Fruit fly (Drosophila melanogaster) whole organism, embryonic: ENCODE data around the gene Tsc1.

Experiments
- Bdp1 ChIP-seq: fragments of 200-800 bp; sonication (Bioruptor generic); optimal IDR thresholded peaks from 3 replicates; lab custom pipeline; 2016; ENCODE audit warnings: missing biosample characterization, missing genetic modification characterization
- Blimp-1 ChIP-seq: fragments of 200-800 bp; sonication (Bioruptor generic); optimal IDR thresholded peaks from 3 replicates; lab custom pipeline; 2018; ENCODE audit warnings: missing biosample characterization, missing genetic modification characterization, mild to moderate bottlenecking, moderate library complexity, missing genetic modification reagents
- CG10654 ChIP-seq: fragments of 200-800 bp; sonication (Bioruptor generic); optimal IDR thresholded peaks from 2 replicates; lab custom pipeline; 2016; ENCODE audit warnings: missing biosample characterization, missing genetic modification characterization
- CG12659 ChIP-seq: fragments of 200-800 bp; sonication (Bioruptor generic); optimal IDR thresholded peaks from 3 replicates; lab custom pipeline; 2017; ENCODE audit warnings: mild to moderate bottlenecking, missing biosample characterization, missing genetic modification reagents, missing genetic modification characterization
- CG15601 ChIP-seq: fragments of 200-800 bp; sonication (Bioruptor generic); optimal IDR thresholded peaks from 3 replicates; lab custom pipeline; 2019; ENCODE audit warnings: missing biosample characterization, mild to moderate bottlenecking, missing genetic modification characterization, moderate library complexity
- CG16815 ChIP-seq: fragments of 200-800 bp; sonication (Bioruptor generic); optimal IDR thresholded peaks from 3 replicates; lab custom pipeline; 2017; ENCODE audit warnings: missing biosample characterization, mild to moderate bottlenecking, missing genetic modification characterization
- CG17612 ChIP-seq: fragments of 200-800 bp; sonication (Bioruptor generic); IDR thresholded peaks from 2 replicates; pipeline ENCODE4 v1.3.6; 2022; ENCODE audit warnings: missing biosample characterization, missing genetic modification characterization
- CG17912 ChIP-seq: fragments of 200-800 bp; sonication (Bioruptor generic); optimal IDR thresholded peaks from 2 replicates; lab custom pipeline; 2018; ENCODE audit warnings: missing biosample characterization, mild to moderate bottlenecking, missing genetic modification characterization
- CG18011 ChIP-seq: fragments of 200-800 bp; sonication (Bioruptor generic); optimal IDR thresholded peaks from 2 replicates; lab custom pipeline; 2017; ENCODE audit warnings: missing biosample characterization, missing genetic modification characterization, mild to moderate bottlenecking, moderate library complexity, missing genotype
- CG18599 ChIP-seq: fragments of 200-800 bp; sonication (Bioruptor generic); optimal IDR thresholded peaks from 3 replicates; lab custom pipeline; 2017; ENCODE audit warnings: missing biosample characterization, missing genetic modification characterization, mild to moderate bottlenecking, moderate library complexity, missing genetic modification reagents
- CG33213 ChIP-seq: fragments of 200-800 bp; sonication (Bioruptor generic); optimal IDR thresholded peaks from 3 replicates; lab custom pipeline; 2016; ENCODE audit warnings: missing biosample characterization, missing genetic modification characterization
- CG4424 ChIP-seq: fragments of 200-800 bp; sonication (Bioruptor generic); optimal IDR thresholded peaks from 3 replicates; lab custom pipeline; 2016; ENCODE audit warnings: missing biosample characterization, missing genetic modification characterization
- CG4617 ChIP-seq: fragments of 200-800 bp; sonication (Bioruptor generic); optimal IDR thresholded peaks from 3 replicates; lab custom pipeline; 2016; ENCODE audit warnings: missing biosample characterization, missing genetic modification characterization, borderline replicate concordance
- CG6254 ChIP-seq: fragments of 200-800 bp; sonication (Bioruptor generic); optimal IDR thresholded peaks from 3 replicates; lab custom pipeline; 2017; ENCODE audit warnings: mild to moderate bottlenecking, missing biosample characterization, missing genetic modification reagents, missing genetic modification characterization
- CG6683 ChIP-seq: fragments of 200-800 bp; sonication (Bioruptor generic); optimal IDR thresholded peaks from 2 replicates; lab custom pipeline; 2017; ENCODE audit warnings: missing biosample characterization, mild to moderate bottlenecking, missing genetic modification characterization, missing genetic modification reagents
- CG7556 ChIP-seq: fragments of 200-800 bp; sonication (Bioruptor generic); optimal IDR thresholded peaks from 2 replicates; lab custom pipeline; 2017; ENCODE audit warnings: missing biosample characterization, mild to moderate bottlenecking, missing genetic modification characterization
- D19A ChIP-seq: fragments of 200-800 bp; optimal IDR thresholded peaks from 3 replicates; lab custom pipeline; 2019; ENCODE audit warnings: missing biosample characterization, mild to moderate bottlenecking, missing genetic modification characterization, moderate library complexity
- Dad ChIP-seq: fragments of 200-800 bp; sonication (Bioruptor generic); optimal IDR thresholded peaks from 3 replicates; lab custom pipeline; 2016; ENCODE audit warnings: missing biosample characterization, missing genetic modification characterization
- Dip3 ChIP-seq: fragments of 200-800 bp; sonication (Bioruptor generic); optimal IDR thresholded peaks from 3 replicates; lab custom pipeline; 2016; ENCODE audit warnings: missing biosample characterization, missing genetic modification characterization
- E2f1 ChIP-seq: fragments of 200-800 bp; sonication (Bioruptor generic); IDR thresholded peaks from 2 replicates; pipeline ENCODE4 v1.3.6; 2022; ENCODE audit warnings: missing biosample characterization, missing genetic modification characterization
- Fer3 ChIP-seq: fragments of 200-800 bp; sonication (Bioruptor generic); optimal IDR thresholded peaks from 2 replicates; lab custom pipeline; 2018; ENCODE audit warnings: missing biosample characterization, mild to moderate bottlenecking, missing genetic modification characterization, moderate library complexity
- Hsf ChIP-seq: fragments of 200-800 bp; sonication (Bioruptor generic); optimal IDR thresholded peaks from 3 replicates; lab custom pipeline; 2016; ENCODE audit warnings: missing biosample characterization, missing genetic modification characterization
- MESR4 ChIP-seq: fragments of 200-800 bp; sonication (Bioruptor generic); optimal IDR thresholded peaks from 2 replicates; lab custom pipeline; 2018; ENCODE audit warnings: missing biosample characterization, mild to moderate bottlenecking, missing genetic modification characterization, moderate library complexity
- MTF-1 ChIP-seq: fragments of 200-800 bp; sonication (Bioruptor generic); optimal IDR thresholded peaks from 2 replicates; lab custom pipeline; 2018; ENCODE audit warnings: missing biosample characterization, mild to moderate bottlenecking, missing genetic modification characterization, borderline replicate concordance
- Mes4 ChIP-seq: fragments of 200-800 bp; sonication (Bioruptor generic); optimal IDR thresholded peaks from 2 replicates; lab custom pipeline; 2016; ENCODE audit warnings: missing biosample characterization, missing genetic modification characterization
- Neu2 ChIP-seq: fragments of 200-800 bp; sonication (Bioruptor generic); optimal IDR thresholded peaks from 3 replicates; lab custom pipeline; 2016; ENCODE audit warnings: missing biosample characterization, missing genetic modification characterization, borderline replicate concordance
- NfI ChIP-seq: fragments of 200-800 bp; sonication (Bioruptor generic); optimal IDR thresholded peaks from 3 replicates; lab custom pipeline; 2018; ENCODE audit warnings: missing biosample characterization, mild to moderate bottlenecking, missing genetic modification characterization, moderate library complexity
- Ssrp ChIP-seq: fragments of 200-800 bp; sonication (Bioruptor generic); optimal IDR thresholded peaks from 2 replicates; lab custom pipeline; 2018; ENCODE audit warnings: missing biosample characterization, mild to moderate bottlenecking, missing genetic modification characterization, moderate library complexity
- amos ChIP-seq: fragments of 200-800 bp; sonication (Bioruptor generic); IDR thresholded peaks from 2 replicates; pipeline ENCODE4 v1.3.6; 2022; ENCODE audit warnings: missing biosample characterization, missing genetic modification characterization; ENCODE audit not compliant: partially characterized antibody
- bcd ChIP-seq: fragments of 200-800 bp; sonication (Bioruptor generic); optimal IDR thresholded peaks from 2 replicates; lab custom pipeline; 2017; ENCODE audit warnings: missing biosample characterization, mild to moderate bottlenecking, missing genetic modification characterization
- caup ChIP-seq: fragments of 200-800 bp; sonication (Bioruptor generic); optimal IDR thresholded peaks from 3 replicates; lab custom pipeline; 2017; ENCODE audit warnings: missing biosample characterization, mild to moderate bottlenecking, missing genetic modification characterization, moderate library complexity; ENCODE audit not compliant: severe bottlenecking
- cwo ChIP-seq: fragments of 200-800 bp; sonication (Bioruptor generic); optimal IDR thresholded peaks from 3 replicates; lab custom pipeline; 2017; ENCODE audit warnings: missing biosample characterization, missing genetic modification characterization, mild to moderate bottlenecking, moderate library complexity, missing genetic modification reagents
- en ChIP-seq: fragments of 200-800 bp; sonication (Bioruptor generic); optimal IDR thresholded peaks from 2 replicates; lab custom pipeline; 2016; ENCODE audit warnings: missing biosample characterization, missing genetic modification characterization
- esg ChIP-seq: fragments of 200-800 bp; sonication (Bioruptor generic); conservative IDR thresholded peaks from 2 replicates; pipeline ENCODE4 v1.3.6; 2022; ENCODE audit warnings: missing biosample characterization, missing genetic modification characterization
- fd96Cb ChIP-seq: fragments of 200-800 bp; sonication (Bioruptor generic); optimal IDR thresholded peaks from 2 replicates; lab custom pipeline; 2018; ENCODE audit warnings: missing biosample characterization, mild to moderate bottlenecking, missing genetic modification characterization, moderate library complexity
- gsb-n ChIP-seq: fragments of 200-800 bp; sonication (Bioruptor generic); optimal IDR thresholded peaks from 3 replicates; lab custom pipeline; 2018; ENCODE audit warnings: missing biosample characterization, mild to moderate bottlenecking, missing genetic modification characterization
- ken ChIP-seq: fragments of 200-800 bp; sonication (Bioruptor generic); IDR thresholded peaks from 3 replicates; pipeline ENCODE4 v1.3.6; 2022; ENCODE audit warnings: missing biosample characterization, missing genetic modification characterization
- kni ChIP-seq: fragments of 200-800 bp; sonication (Bioruptor generic); optimal IDR thresholded peaks from 3 replicates; lab custom pipeline; 2017; ENCODE audit warnings: mild to moderate bottlenecking, missing biosample characterization, missing genetic modification reagents, missing genetic modification characterization
- mam ChIP-seq: fragments of 200-800 bp; sonication (Bioruptor generic); optimal IDR thresholded peaks from 3 replicates; lab custom pipeline; 2016; ENCODE audit warnings: missing biosample characterization, missing genetic modification characterization
- nmo ChIP-seq: fragments of 200-800 bp; sonication (Bioruptor generic); optimal IDR thresholded peaks from 2 replicates; lab custom pipeline; 2018; ENCODE audit warnings: missing biosample characterization, mild to moderate bottlenecking, missing genetic modification characterization, moderate library complexity
- nom ChIP-seq: fragments of 200-800 bp; sonication (Bioruptor generic); optimal IDR thresholded peaks from 2 replicates; lab custom pipeline; 2017; ENCODE audit warnings: missing biosample characterization, missing genetic modification characterization, mild to moderate bottlenecking, moderate library complexity, missing genetic modification reagents
- onecut ChIP-seq: fragments of 200-800 bp; sonication (Bioruptor generic); IDR thresholded peaks from 2 replicates; pipeline ENCODE4 v1.3.6; 2022; ENCODE audit warnings: missing biosample characterization, missing genetic modification characterization
- psq ChIP-seq: fragments of 200-800 bp; sonication (Bioruptor generic); optimal IDR thresholded peaks from 2 replicates; lab custom pipeline; 2017; ENCODE audit warnings: missing biosample characterization, missing genetic modification characterization
- sd ChIP-seq: fragments of 200-800 bp; sonication (Bioruptor generic); optimal IDR thresholded peaks from 3 replicates; lab custom pipeline; 2018; ENCODE audit warnings: missing biosample characterization, mild to moderate bottlenecking, missing genetic modification characterization, moderate library complexity
- slbo ChIP-seq: fragments of 200-800 bp; sonication (Bioruptor generic); IDR thresholded peaks from 2 replicates; pipeline ENCODE4 v1.3.6; 2022; ENCODE audit warnings: missing biosample characterization, missing genetic modification characterization
- stwl ChIP-seq: fragments of 200-800 bp; sonication (Bioruptor generic); optimal IDR thresholded peaks from 3 replicates; lab custom pipeline; 2018; ENCODE audit warnings: missing biosample characterization, mild to moderate bottlenecking, missing genetic modification characterization, moderate library complexity
- sug ChIP-seq: fragments of 200-800 bp; optimal IDR thresholded peaks from 2 replicates; lab custom pipeline; 2019; ENCODE audit warnings: missing biosample characterization, mild to moderate bottlenecking, missing genetic modification characterization, moderate library complexity
- tio ChIP-seq: fragments of 200-800 bp; sonication (Bioruptor generic); optimal IDR thresholded peaks from 2 replicates; lab custom pipeline; 2017; ENCODE audit warnings: missing biosample characterization, missing genetic modification characterization, inconsistent platforms
- wor ChIP-seq: fragments of 200-800 bp; sonication (Bioruptor generic); IDR thresholded peaks from 2 replicates; pipeline ENCODE4 v1.3.6; 2022; ENCODE audit warnings: missing biosample characterization, missing genetic modification characterization

Gene Tsc1

dm6 chr3R:24106059-24106631 lies 24.0 kb upstream of the Tsc1 start (continued):
- TF ChIP-seq CG6254 (GFP tag; lab: Kevin White, UChicago) (peak; percentile 40), Dad (peak; percentile 45), CG4617 (peak; percentile 11), CG4424 (GFP tag; lab: Kevin White, UChicago) (peak; percentile 44), tio (GFP tag; lab: Kevin White, UChicago) (peak; percentile 7), caup (GFP tag; lab: Kevin White, UChicago) (peak; percentile 43), Fer3 (peak; percentile 52), bcd (no peak), Blimp-1 (GFP tag; lab: Kevin White, UChicago) (peak; percentile 48), psq (no peak), NfI (peak; percentile 67), onecut (GFP tag; lab: Robert Waterston, UW) (peak; percentile 60), cwo (GFP tag; lab: Kevin White, UChicago) (peak; percentile 63), gsb-n (tag; lab: Kevin White, UChicago) (peak; percentile 3), esg (no peak), Dip3 (GFP tag; lab: Kevin White, UChicago) (peak; percentile 43), en (no peak), CG15601 (tag; lab: Kevin White, UChicago) (no peak), CG7556 (GFP tag; lab: Kevin White, UChicago) (peak; percentile 34), ken (GFP tag; lab: Robert Waterston, UW) (no peak), CG10654 (GFP tag; lab: Kevin White, UChicago) (peak; percentile 11), CG18599 (GFP tag; lab: Kevin White, UChicago) (peak; percentile 76), E2f1 (GFP tag; lab: Robert Waterston, UW) (no peak), MTF-1 (GFP tag; lab: Kevin White, UChicago) (no peak), CG12659 (GFP tag; lab: Kevin White, UChicago) (peak; percentile 42), slbo (no peak), kni (GFP tag; lab: Kevin White, UChicago) (no peak), Bdp1 (GFP tag; lab: Kevin White, UChicago) (peak; percentile 25), CG17912 (peak; percentile 5), CG6683 (GFP tag; lab: Kevin White, UChicago) (peak; percentile 1), CG33213 (peak; percentile 61), amos (GFP tag; lab: Robert Waterston, UW) (no peak), CG18011 (GFP tag; lab: Kevin White, UChicago) (peak; percentile 64), CG17612 (GFP tag; lab: Robert Waterston, UW) (no peak), Hsf (GFP tag; lab: Kevin White, UChicago) (peak; percentile 51), CG16815 (GFP tag; lab: Kevin White, UChicago) (no peak), Neu2 (GFP tag; lab: Kevin White, UChicago) (no peak), wor (GFP tag; lab: Robert Waterston, UW) (no peak), fd96Cb (peak; percentile 1), sd (peak; percentile 12), MESR4 (peak; percentile 36), nmo (peak; percentile 13), Ssrp (tag; lab: Kevin White, UChicago) (peak; percentile 17), nom (GFP tag; lab: Kevin White, UChicago) (peak; percentile 72), sug (no peak), mam (GFP tag; lab: Kevin White, UChicago) (peak; percentile 24), D19A (tag; lab: Kevin White, UChicago) (peak; percentile 35), stwl (tag; lab: Kevin White, UChicago) (peak; percentile 62), Mes4 (GFP tag; lab: Kevin White, UChicago) (peak; percentile 18)
